In the genomic region with DNA sequence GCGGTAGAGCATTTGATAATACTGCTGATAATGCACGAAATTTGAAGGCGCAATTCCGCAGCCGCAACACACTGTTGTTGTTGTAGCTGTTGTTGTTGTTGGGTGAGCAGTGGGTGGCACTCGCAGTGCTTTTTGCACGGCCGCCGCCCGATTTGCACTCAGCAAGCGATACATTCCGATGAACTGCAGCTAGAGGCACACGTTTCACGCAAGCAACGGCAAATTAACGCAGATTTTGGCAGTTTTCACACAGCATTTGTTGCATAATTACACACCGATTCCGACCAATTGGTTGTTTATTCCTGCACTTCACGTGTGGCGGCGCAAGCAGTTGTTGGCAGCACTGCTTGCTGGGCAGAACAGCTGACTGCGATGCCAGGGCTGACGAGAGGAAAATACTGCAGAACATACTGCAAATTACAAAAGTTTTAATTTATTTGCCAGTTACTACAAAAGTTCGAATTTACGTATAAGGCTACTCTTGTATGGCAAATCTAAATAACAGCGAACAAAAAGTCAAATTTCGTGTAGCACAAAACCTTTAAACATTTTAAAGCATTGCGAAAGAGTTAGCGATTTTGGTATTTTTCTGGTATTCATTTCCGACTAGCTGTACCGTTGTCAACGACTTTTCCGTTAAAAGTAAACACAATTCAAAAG, we compare ENCODE assay signal across 1 fruit fly cellular context.
TF ChIP-seq lines count a peak whose summit lies in the region.

Gene PolrMT, minus strand, starts transcription at position 345 of the 660 bp plus-strand sequence.
Gene CG14339, plus strand, starts transcription at position 512 of the 660 bp plus-strand sequence.

TF ChIP-seq in whole organism, embryonic, 481 proteins besides CTCF, POLR2A, EP300 and RAD21 (continued from another document and continues in another):
- TF ChIP-seq zfh2 (GFP tag; optimal IDR thresholded peaks at IDR 0.05; lab: Kevin White, UChicago) (peak; percentile 1), ase (GFP tag; IDR thresholded peaks at IDR 0.05; lab: Robert Waterston, UW) (no peak), CG10543 (GFP tag; optimal IDR thresholded peaks at IDR 0.05; lab: Kevin White, UChicago) (peak; percentile 43), ato (GFP tag; IDR thresholded peaks at IDR 0.05; lab: Robert Waterston, UW; ENCODE audit: partially characterized antibody) (no peak), CG12104 (GFP tag; optimal IDR thresholded peaks at IDR 0.05; lab: Kevin White, UChicago) (no peak), shn (GFP tag; optimal IDR thresholded peaks at IDR 0.05; lab: Kevin White, UChicago) (peak; percentile 25), row (GFP tag; IDR thresholded peaks at IDR 0.05; lab: Robert Waterston, UW) (peak; percentile 66), amos (GFP tag; IDR thresholded peaks at IDR 0.05; lab: Robert Waterston, UW; ENCODE audit: partially characterized antibody) (peak; percentile 35; the same call in 1 of the 2 replicates), CG9817 (tag; optimal IDR thresholded peaks at IDR 0.05; lab: Kevin White, UChicago) (peak; percentile 25), bbx (GFP tag; IDR thresholded peaks at IDR 0.05; lab: Robert Waterston, UW; ENCODE audit: partially characterized antibody) (peak; percentile 43; the same call in 1 of the 2 replicates), cad (GFP tag; optimal IDR thresholded peaks at IDR 0.05; lab: Kevin White, UChicago) (no peak), peb (GFP tag; IDR thresholded peaks at IDR 0.05; lab: Robert Waterston, UW) (no peak), sim (GFP tag; IDR thresholded peaks at IDR 0.05; lab: Robert Waterston, UW) (no peak), sqz (GFP tag; optimal IDR thresholded peaks at IDR 0.05; lab: Kevin White, UChicago) (no peak), knrl (GFP tag; IDR thresholded peaks at IDR 0.05; lab: Robert Waterston, UW; ENCODE audit: partially characterized antibody) (peak; percentile 26; the same call in 1 of the 3 replicates), CG4328 (GFP tag; optimal IDR thresholded peaks at IDR 0.05; lab: Kevin White, UChicago) (no peak), jing (GFP tag; optimal IDR thresholded peaks at IDR 0.05; lab: Kevin White, UChicago) (no peak), ap (GFP tag; IDR thresholded peaks at IDR 0.05; lab: Robert Waterston, UW) (no peak), CG30403 (GFP tag; optimal IDR thresholded peaks at IDR 0.05; lab: Kevin White, UChicago) (peak; percentile 58), dimm (GFP tag; IDR thresholded peaks at IDR 0.05; lab: Robert Waterston, UW) (no peak), CG2202 (tag; optimal IDR thresholded peaks at IDR 0.05; lab: Kevin White, UChicago) (no peak), CG1603 (tag; optimal IDR thresholded peaks at IDR 0.05; lab: Kevin White, UChicago) (no peak), CG1792 (GFP tag; optimal IDR thresholded peaks at IDR 0.05; lab: Kevin White, UChicago) (peak; percentile 1), vvl (GFP tag; IDR thresholded peaks at IDR 0.05; lab: Robert Waterston, UW) (no peak), HmgZ (tag; optimal IDR thresholded peaks at IDR 0.05; lab: Kevin White, UChicago) (peak; percentile 78), CG10462 (GFP tag; optimal IDR thresholded peaks at IDR 0.05; lab: Kevin White, UChicago) (peak; percentile 87), CG9215 (GFP tag; IDR thresholded peaks at IDR 0.05; lab: Robert Waterston, UW) (no peak), ftz-f1 (GFP tag; optimal IDR thresholded peaks at IDR 0.05; lab: Kevin White, UChicago) (peak; percentile 41), ara (GFP tag; IDR thresholded peaks at IDR 0.05; lab: Robert Waterston, UW) (peak; percentile 23; the same call in 1 of the 2 replicates), zen2 (GFP tag; IDR thresholded peaks at IDR 0.05; lab: Robert Waterston, UW; ENCODE audit: partially characterized antibody) (no peak), vfl (GFP tag; optimal IDR thresholded peaks at IDR 0.05; lab: Kevin White, UChicago) (peak; percentile 34), CG2116 (GFP tag; optimal IDR thresholded peaks at IDR 0.05; lab: Kevin White, UChicago) (peak; percentile 7), cwo (GFP tag; optimal IDR thresholded peaks at IDR 0.05; lab: Kevin White, UChicago) (peak; percentile 94), Atf3 (GFP tag; optimal IDR thresholded peaks at IDR 0.05; lab: Kevin White, UChicago) (no peak), CG1233 (GFP tag; optimal IDR thresholded peaks at IDR 0.05; lab: Kevin White, UChicago) (no peak), Tbp (GFP tag; optimal IDR thresholded peaks at IDR 0.05; lab: Kevin White, UChicago) (no peak), Stat92E (GFP tag; optimal IDR thresholded peaks at IDR 0.05; lab: Kevin White, UChicago) (no peak), esg (GFP tag; conservative IDR thresholded peaks at IDR 0.05; lab: Robert Waterston, UW) (no peak), Lpt (GFP tag; optimal IDR thresholded peaks at IDR 0.05; lab: Kevin White, UChicago) (no peak), Sry-β (GFP tag; optimal IDR thresholded peaks at IDR 0.05; lab: Kevin White, UChicago) (no peak), CG10209 (GFP tag; optimal IDR thresholded peaks at IDR 0.05; lab: Kevin White, UChicago) (no peak), CG2875 (GFP tag; optimal IDR thresholded peaks at IDR 0.05; lab: Kevin White, UChicago) (no peak), Lhr (GFP tag; optimal IDR thresholded peaks at IDR 0.05; lab: Kevin White, UChicago) (no peak), CG1832 (GFP tag; optimal IDR thresholded peaks at IDR 0.05; lab: Kevin White, UChicago) (no peak), Trl (optimal IDR thresholded peaks at IDR 0.05; lab: Kevin White, UChicago) (no peak), Trl (GFP tag; optimal IDR thresholded peaks at IDR 0.05; lab: Kevin White, UChicago) (peak; percentile 54), lola (GFP tag; optimal IDR thresholded peaks at IDR 0.05; lab: Kevin White, UChicago) (no peak), CG7928 (GFP tag; optimal IDR thresholded peaks at IDR 0.05; lab: Kevin White, UChicago) (peak; percentile 96), sd (tag; optimal IDR thresholded peaks at IDR 0.05; lab: Kevin White, UChicago) (no peak), CG15011 (GFP tag; optimal IDR thresholded peaks at IDR 0.05; lab: Kevin White, UChicago) (no peak), CG4820 (GFP tag; optimal IDR thresholded peaks at IDR 0.05; lab: Kevin White, UChicago) (no peak), bigmax (GFP tag; optimal IDR thresholded peaks at IDR 0.05; lab: Kevin White, UChicago) (no peak), CG18011 (GFP tag; optimal IDR thresholded peaks at IDR 0.05; lab: Kevin White, UChicago) (peak; percentile 19), caup (GFP tag; optimal IDR thresholded peaks at IDR 0.05; lab: Kevin White, UChicago; ENCODE audit: severe bottlenecking) (peak; percentile 5), Vsx1 (GFP tag; optimal IDR thresholded peaks at IDR 0.05; lab: Kevin White, UChicago) (no peak), ATbp (GFP tag; optimal IDR thresholded peaks at IDR 0.05; lab: Kevin White, UChicago) (no peak), CG13624 (GFP tag; optimal IDR thresholded peaks at IDR 0.05; lab: Kevin White, UChicago) (peak; percentile 36), Dip2 (GFP tag; IDR thresholded peaks at IDR 0.05; lab: Robert Waterston, UW) (no peak), corto (GFP tag; optimal IDR thresholded peaks at IDR 0.05; lab: Kevin White, UChicago) (no peak), twi (tag; optimal IDR thresholded peaks at IDR 0.05; lab: Kevin White, UChicago) (peak; percentile 38), CHES-1-like (GFP tag; optimal IDR thresholded peaks at IDR 0.05; lab: Kevin White, UChicago) (peak; percentile 82), en (GFP tag; optimal IDR thresholded peaks at IDR 0.05; lab: Kevin White, UChicago) (no peak), CG14014 (GFP tag; IDR thresholded peaks at IDR 0.05; lab: Robert Waterston, UW) (peak; percentile 57; the same call in 1 of the 2 replicates), tio (GFP tag; optimal IDR thresholded peaks at IDR 0.05; lab: Kevin White, UChicago) (no peak), CG13123 (GFP tag; optimal IDR thresholded peaks at IDR 0.05; lab: Kevin White, UChicago) (no peak), Bteb2 (GFP tag; optimal IDR thresholded peaks at IDR 0.05; lab: Kevin White, UChicago) (no peak), cas (GFP tag; IDR thresholded peaks at IDR 0.05; lab: Robert Waterston, UW) (no peak), CG7271 (tag; optimal IDR thresholded peaks at IDR 0.05; lab: Kevin White, UChicago) (no peak), CG11696 (GFP tag; IDR thresholded peaks at IDR 0.05; lab: Robert Waterston, UW) (no peak), Oli (tag; optimal IDR thresholded peaks at IDR 0.05; lab: Kevin White, UChicago) (no peak), al (GFP tag; IDR thresholded peaks at IDR 0.05; lab: Robert Waterston, UW) (no peak), GATAe (GFP tag; conservative IDR thresholded peaks at IDR 0.05; lab: Robert Waterston, UW) (no peak), CG31365 (tag; optimal IDR thresholded peaks at IDR 0.05; lab: Kevin White, UChicago) (peak; percentile 98), Ssrp (tag; optimal IDR thresholded peaks at IDR 0.05; lab: Kevin White, UChicago) (no peak), Meics (GFP tag; optimal IDR thresholded peaks at IDR 0.05; lab: Kevin White, UChicago) (peak; percentile 11), trh (GFP tag; optimal IDR thresholded peaks at IDR 0.05; lab: Kevin White, UChicago) (no peak), CG8924 (tag; optimal IDR thresholded peaks at IDR 0.05; lab: Kevin White, UChicago) (no peak), CG6683 (GFP tag; optimal IDR thresholded peaks at IDR 0.05; lab: Kevin White, UChicago) (no peak), CG16863 (GFP tag; optimal IDR thresholded peaks at IDR 0.05; lab: Kevin White, UChicago) (no peak), CG2889 (GFP tag; IDR thresholded peaks at IDR 0.05; lab: Robert Waterston, UW) (no peak), fd96Cb (tag; optimal IDR thresholded peaks at IDR 0.05; lab: Kevin White, UChicago) (no peak), CG9932 (GFP tag; IDR thresholded peaks at IDR 0.05; lab: Robert Waterston, UW) (peak; percentile 47), CG14965 (GFP tag; optimal IDR thresholded peaks at IDR 0.05; lab: Kevin White, UChicago; ENCODE audit: borderline replicate concordance) (no peak), Dbx (GFP tag; IDR thresholded peaks at IDR 0.05; lab: Robert Waterston, UW) (no peak), CG15696 (tag; optimal IDR thresholded peaks at IDR 0.05; lab: Kevin White, UChicago) (no peak), gcm (GFP tag; optimal IDR thresholded peaks at IDR 0.05; lab: Kevin White, UChicago) (no peak), jigr1 (GFP tag; IDR thresholded peaks at IDR 0.05; lab: Robert Waterston, UW) (no peak), CG5180 (GFP tag; optimal IDR thresholded peaks at IDR 0.05; lab: Kevin White, UChicago) (no peak), PHDP (tag; optimal IDR thresholded peaks at IDR 0.05; lab: Kevin White, UChicago) (no peak), Aef1 (GFP tag; IDR thresholded peaks at IDR 0.05; lab: Robert Waterston, UW) (peak; percentile 48; the same call in 2 of the 3 replicates), CG7987 (GFP tag; optimal IDR thresholded peaks at IDR 0.05; lab: Kevin White, UChicago) (peak; percentile 8), H15 (GFP tag; IDR thresholded peaks at IDR 0.05; lab: Robert Waterston, UW) (no peak), sima (GFP tag; optimal IDR thresholded peaks at IDR 0.05; lab: Kevin White, UChicago) (no peak), CG2120 (GFP tag; optimal IDR thresholded peaks at IDR 0.05; lab: Kevin White, UChicago) (peak; percentile 65), CG7556 (GFP tag; optimal IDR thresholded peaks at IDR 0.05; lab: Kevin White, UChicago) (no peak), az2 (GFP tag; optimal IDR thresholded peaks at IDR 0.05; lab: Kevin White, UChicago) (peak; percentile 29), CG8290 (GFP tag; optimal IDR thresholded peaks at IDR 0.05; lab: Kevin White, UChicago) (no peak), CG8290 (tag; optimal IDR thresholded peaks at IDR 0.05; lab: Kevin White, UChicago) (no peak), CG3847 (GFP tag; IDR thresholded peaks at IDR 0.05; lab: Robert Waterston, UW) (0 out of 2 replicates have a peak, but pooled peaks have one; percentile 23), Doc3 (GFP tag; IDR thresholded peaks at IDR 0.05; lab: Robert Waterston, UW; ENCODE audit: partially characterized antibody) (no peak), Myb (GFP tag; optimal IDR thresholded peaks at IDR 0.05; lab: Kevin White, UChicago) (peak; percentile 98), hkb (optimal IDR thresholded peaks at IDR 0.05; lab: Kevin White, UChicago) (peak; percentile 45), hkb (GFP tag; IDR thresholded peaks at IDR 0.05; lab: Robert Waterston, UW) (0 out of 2 replicates have a peak, but pooled peaks have one; percentile 11), CG7839 (tag; optimal IDR thresholded peaks at IDR 0.05; lab: Kevin White, UChicago) (no peak), dpn (GFP tag; optimal IDR thresholded peaks at IDR 0.05; lab: Kevin White, UChicago) (peak in 1 of 2 experiments; percentile 46), Awh (GFP tag; IDR thresholded peaks at IDR 0.05; lab: Robert Waterston, UW) (no peak), nau (GFP tag; optimal IDR thresholded peaks at IDR 0.05; lab: Kevin White, UChicago) (no peak), CG18476 (GFP tag; optimal IDR thresholded peaks at IDR 0.05; lab: Kevin White, UChicago) (no peak), sisA (GFP tag; IDR thresholded peaks at IDR 0.05; lab: Robert Waterston, UW) (no peak), zfh1 (GFP tag; IDR thresholded peaks at IDR 0.05; lab: Robert Waterston, UW) (0 out of 3 replicates have a peak, but pooled peaks have one; percentile 29), CG12071 (GFP tag; optimal IDR thresholded peaks at IDR 0.05; lab: Kevin White, UChicago) (no peak), CG1602 (GFP tag; optimal IDR thresholded peaks at IDR 0.05; lab: Kevin White, UChicago) (peak; percentile 15), CG1647 (GFP tag; optimal IDR thresholded peaks at IDR 0.05; lab: Kevin White, UChicago) (no peak), Kr (GFP tag; optimal IDR thresholded peaks at IDR 0.05; lab: Kevin White, UChicago) (no peak), CG8388 (GFP tag; optimal IDR thresholded peaks at IDR 0.05; lab: Kevin White, UChicago) (no peak), dysf (GFP tag; IDR thresholded peaks at IDR 0.05; lab: Robert Waterston, UW) (no peak), CG11504 (tag; optimal IDR thresholded peaks at IDR 0.05; lab: Kevin White, UChicago) (no peak), CG43689 (GFP tag; IDR thresholded peaks at IDR 0.05; lab: Robert Waterston, UW) (no peak), hbn (GFP tag; IDR thresholded peaks at IDR 0.05; lab: Robert Waterston, UW; ENCODE audit: partially characterized antibody) (no peak), CG12299 (tag; optimal IDR thresholded peaks at IDR 0.05; lab: Kevin White, UChicago) (no peak), trem (tag; optimal IDR thresholded peaks at IDR 0.05; lab: Kevin White, UChicago) (peak; percentile 41), gsb-n (tag; optimal IDR thresholded peaks at IDR 0.05; lab: Kevin White, UChicago) (no peak), CG16813 (GFP tag; IDR thresholded peaks at IDR 0.05; lab: Robert Waterston, UW; ENCODE audit: partially characterized antibody) (peak; percentile 9; the same call in 2 of the 3 replicates), unpg (GFP tag; optimal IDR thresholded peaks at IDR 0.05; lab: Kevin White, UChicago) (no peak), CG7372 (GFP tag; IDR thresholded peaks at IDR 0.05; lab: Robert Waterston, UW) (no peak; the same call in 1 of the 2 replicates)
